Worm (Caenorhabditis elegans) whole organism, L2 larva: ENCODE results near the gene frpr-18.

ENCODE experiments used
- ama-1 ChIP-seq: fragments of 150-350 bp; optimal IDR thresholded peaks from 2 replicates; lab custom pipeline; 2018; ENCODE audit warnings: inconsistent platforms
- blmp-1 ChIP-seq: sonication (generic microtip); optimal IDR thresholded peaks from 2 replicates; lab custom pipeline; 2017; ENCODE audit warnings: missing genetic modification characterization, mild to moderate bottlenecking, missing compliant biosample characterization, antibody characterized with exemption, moderate library complexity; ENCODE audit not compliant: insufficient read depth
- ceh-16 ChIP-seq: fragments of 150-350 bp; optimal IDR thresholded peaks from 2 replicates; lab custom pipeline; 2014; ENCODE audit warnings: missing biosample characterization, missing genetic modification characterization
- elt-3 ChIP-seq: sonication (generic microtip); optimal IDR thresholded peaks from 2 replicates; lab custom pipeline; 2017; ENCODE audit warnings: missing biosample characterization, missing genetic modification characterization
- fos-1 ChIP-seq: fragments of 150-350 bp; optimal IDR thresholded peaks from 2 replicates; lab custom pipeline; 2014; ENCODE audit warnings: missing biosample characterization, missing genetic modification characterization
- lin-39 ChIP-seq: fragments of 150-350 bp; optimal IDR thresholded peaks from 2 replicates; lab custom pipeline; 2014; ENCODE audit warnings: missing biosample characterization, missing genetic modification reagents, missing genetic modification characterization
- mdl-1 ChIP-seq, 2 experiments: fragments of 150-350 bp in 1 of 2; sonication (generic microtip) in 1 of 2; optimal IDR thresholded peaks; 2 replicates each; lab custom pipeline; 2017; ENCODE audit warnings: missing biosample characterization in 2 of 2, missing genetic modification characterization in 2 of 2
- nhr-11 ChIP-seq: fragments of 150-350 bp; optimal IDR thresholded peaks from 2 replicates; lab custom pipeline; 2014; ENCODE audit warnings: missing biosample characterization, missing genetic modification characterization
- nhr-6 ChIP-seq: fragments of 150-350 bp; optimal IDR thresholded peaks from 2 replicates; lab custom pipeline; 2014; ENCODE audit warnings: missing biosample characterization, missing genetic modification characterization
- skn-1 ChIP-seq: sonication (generic microtip); optimal IDR thresholded peaks from 2 replicates; lab custom pipeline; 2017; ENCODE audit warnings: missing biosample characterization, missing genetic modification characterization
- snpc-4 ChIP-seq: fragments of 150-350 bp; optimal IDR thresholded peaks from 2 replicates; lab custom pipeline; 2014; ENCODE audit warnings: missing biosample characterization, missing genetic modification characterization
- unc-39 ChIP-seq: fragments of 150-350 bp; optimal IDR thresholded peaks from 2 replicates; lab custom pipeline; 2014; ENCODE audit warnings: missing biosample characterization, missing genetic modification characterization
- zag-1 ChIP-seq: fragments of 150-350 bp; optimal IDR thresholded peaks from 2 replicates; lab custom pipeline; 2014; ENCODE audit warnings: missing biosample characterization, missing genetic modification characterization

- TF ChIP-seq ceh-16 (tag; lab: Kevin White, UChicago) (peak; percentile 50), fos-1 (tag; lab: Kevin White, UChicago) (peak; percentile 67), mdl-1 (tag; optimal IDR thresholded peaks at IDR 0.05; lab: Kevin White, UChicago) (peak; percentile 51 to 61), elt-3 (tag; lab: Kevin White, UChicago) (no peak), snpc-4 (peak; percentile 34), nhr-11 (tag; lab: Kevin White, UChicago) (no peak), lin-39 (peak; percentile 48), nhr-6 (tag; lab: Kevin White, UChicago) (peak; percentile 12), zag-1 (tag; lab: Kevin White, UChicago) (peak; percentile 75), skn-1 (no peak), blmp-1 (tag; lab: Kevin White, UChicago) (peak; percentile 38), ama-1 (lab: Kevin White, UChicago) (no peak), unc-39 (peak; percentile 56)
These were observed 9.4 kb downstream of the frpr-18 start for ce11 chrV:6879490-6879889.
